Fruit fly (Drosophila melanogaster): ENCODE results near the gene CG12084.
A peak's percentile ranks its signal among the peaks of the same experiment; 100 is the strongest.

CG12084 gene

DNA sequence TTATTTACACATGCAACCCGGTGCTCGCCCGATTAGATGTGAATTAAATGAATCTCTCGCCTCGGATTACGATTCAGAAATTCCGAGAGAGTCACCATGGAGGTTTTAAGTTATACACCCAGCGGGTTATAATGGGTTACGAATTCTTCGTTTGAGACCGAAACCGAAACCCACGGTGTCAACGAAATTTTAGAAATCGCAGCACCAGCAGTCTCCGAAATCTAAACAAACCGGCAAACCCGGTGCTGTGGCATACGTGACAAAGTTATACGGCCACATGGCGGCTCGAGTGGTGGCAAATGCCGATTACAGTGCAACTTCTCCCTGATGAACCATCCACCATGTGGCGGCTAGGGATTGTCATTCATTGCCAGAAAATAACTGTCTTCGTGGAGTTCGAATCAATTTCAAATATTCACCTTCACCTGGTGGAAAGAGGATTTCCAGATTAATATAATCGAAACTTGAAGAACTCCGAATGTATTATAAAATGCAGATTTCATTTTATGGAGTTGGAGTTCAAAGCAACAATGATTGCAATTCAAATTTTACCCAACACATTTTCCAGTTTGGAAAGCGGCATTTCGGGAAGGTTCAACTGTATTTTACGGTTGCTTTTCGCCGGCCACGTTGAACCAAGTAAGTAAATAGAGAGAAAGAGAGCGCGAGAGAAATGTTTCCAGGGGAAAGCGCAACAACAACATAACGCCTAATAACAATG, 19.5 kb upstream of the CG12084 start (continued):
- TF ChIP-seq CG1233 (GFP tag; optimal IDR thresholded peaks at IDR 0.05) = peak; percentile 71
- TF ChIP-seq sens (GFP tag) = peak; percentile 97
- no peak for TF ChIP-seq CG7963 (GFP tag; IDR thresholded peaks at IDR 0.05; ENCODE audit: partially characterized antibody)
- TF ChIP-seq wdn (GFP tag; IDR thresholded peaks at IDR 0.05) = no peak
- TF ChIP-seq Hr51 (GFP tag; optimal IDR thresholded peaks at IDR 0.05) = peak in 1 of 2 experiments; percentile 78
- peak; percentile 40 for TF ChIP-seq CG32772 (GFP tag; IDR thresholded peaks at IDR 0.05)
- TF ChIP-seq nerfin-1 (tag; optimal IDR thresholded peaks at IDR 0.05) = peak; percentile 70
- TF ChIP-seq jing (GFP tag; optimal IDR thresholded peaks at IDR 0.05) = peak; percentile 51
- TF ChIP-seq tin (GFP tag; optimal IDR thresholded peaks at IDR 0.05) = peak; percentile 78
- TF ChIP-seq CG16779 (GFP tag; IDR thresholded peaks at IDR 0.05) = no peak
- TF ChIP-seq Drgx (GFP tag; IDR thresholded peaks at IDR 0.05) = peak; percentile 79
- peak; percentile 39 for TF ChIP-seq CG12769 (tag; optimal IDR thresholded peaks at IDR 0.05)
- TF ChIP-seq CG32532 (GFP tag; IDR thresholded peaks at IDR 0.05) = peak; percentile 56
- TF ChIP-seq CG4820 (GFP tag; optimal IDR thresholded peaks at IDR 0.05) = peak; percentile 53
- peak; percentile 68 for TF ChIP-seq CG18476 (GFP tag; optimal IDR thresholded peaks at IDR 0.05)
- TF ChIP-seq slou (GFP tag; optimal IDR thresholded peaks at IDR 0.05) = no peak
- peak; percentile 13 for TF ChIP-seq gfzf (GFP tag; optimal IDR thresholded peaks at IDR 0.05)
- TF ChIP-seq CG2678 (tag; optimal IDR thresholded peaks at IDR 0.05) = peak; percentile 83
- TF ChIP-seq D19B (GFP tag; optimal IDR thresholded peaks at IDR 0.05) = no peak
- TF ChIP-seq CG5953 (GFP tag; IDR thresholded peaks at IDR 0.05) = peak; percentile 51; the same call in 1 of the 2 replicates
- TF ChIP-seq unpg (GFP tag; optimal IDR thresholded peaks at IDR 0.05) = peak; percentile 69
- peak; percentile 46; the same call in 1 of the 3 replicates for TF ChIP-seq Mrtf (GFP tag; IDR thresholded peaks at IDR 0.05)
- peak; percentile 70 for TF ChIP-seq CG6254 (GFP tag; optimal IDR thresholded peaks at IDR 0.05)
- no peak for TF ChIP-seq NK7.1 (GFP tag; optimal IDR thresholded peaks at IDR 0.05)
- TF ChIP-seq CG17328 (GFP tag; IDR thresholded peaks at IDR 0.05) = peak; percentile 74
- no peak for TF ChIP-seq gro (GFP tag; optimal IDR thresholded peaks at IDR 0.05)
- TF ChIP-seq CG16813 (GFP tag; IDR thresholded peaks at IDR 0.05; ENCODE audit: partially characterized antibody) = no peak
- TF ChIP-seq Ada2b (GFP tag; IDR thresholded peaks at IDR 0.05) = peak; percentile 66
- no peak for TF ChIP-seq Lim3 (GFP tag; IDR thresholded peaks at IDR 0.05)
- TF ChIP-seq CG13775 (GFP tag; optimal IDR thresholded peaks at IDR 0.05) = peak; percentile 56
- TF ChIP-seq CG9215 (GFP tag; IDR thresholded peaks at IDR 0.05) = peak; percentile 37; the same call in 1 of the 2 replicates
- TF ChIP-seq jumu (GFP tag; optimal IDR thresholded peaks at IDR 0.05) = peak; percentile 52
- peak; percentile 70 for TF ChIP-seq Ptx1 (GFP tag; IDR thresholded peaks at IDR 0.05)
- peak; percentile 79 for TF ChIP-seq CG8388 (GFP tag; optimal IDR thresholded peaks at IDR 0.05)
- peak; percentile 13 for TF ChIP-seq Fer1 (GFP tag; optimal IDR thresholded peaks at IDR 0.05)
- peak; percentile 53 for TF ChIP-seq ttk (GFP tag; IDR thresholded peaks at IDR 0.05)
- no peak for TF ChIP-seq CG17912 (GFP tag; optimal IDR thresholded peaks at IDR 0.05)
- peak; percentile 70 for TF ChIP-seq CG16863 (GFP tag; optimal IDR thresholded peaks at IDR 0.05)
- peak; percentile 68 for TF ChIP-seq Six4 (GFP tag; optimal IDR thresholded peaks at IDR 0.05)
- peak; percentile 76 for TF ChIP-seq Chrac-16 (GFP tag; optimal IDR thresholded peaks at IDR 0.05)
- TF ChIP-seq Hsf (GFP tag; optimal IDR thresholded peaks at IDR 0.05) = peak; percentile 73
- TF ChIP-seq gt (GFP tag; IDR thresholded peaks at IDR 0.05) = no peak
- peak; percentile 78 for TF ChIP-seq so (GFP tag; IDR thresholded peaks at IDR 0.05)
- peak; percentile 26 for TF ChIP-seq BtbVII (GFP tag; optimal IDR thresholded peaks at IDR 0.05)
- TF ChIP-seq CG17186 (GFP tag; optimal IDR thresholded peaks at IDR 0.05) = peak; percentile 6
- TF ChIP-seq z (GFP tag; IDR thresholded peaks at IDR 0.05) = no peak
- TF ChIP-seq Med (GFP tag) = peak; percentile 93
- TF ChIP-seq CG11560 (tag; IDR thresholded peaks at IDR 0.05) = no peak
- TF ChIP-seq CG8765 (GFP tag; IDR thresholded peaks at IDR 0.05) = peak; percentile 32; the same call in 1 of the 2 replicates
- peak; percentile 3 for TF ChIP-seq scrt (GFP tag; optimal IDR thresholded peaks at IDR 0.05)
